Worm (Caenorhabditis elegans): ENCODE results near the gene F44A6.4.
A peak's percentile ranks its signal among the peaks of the same experiment; 100 is the strongest.

F44A6.4 gene

ce11 chrX:10225845-10226244, 10.6 kb upstream of the F44A6.4 start:
- no peak for TF ChIP-seq akir-1 (GFP tag; optimal IDR thresholded peaks at IDR 0.05)
- no peak for TF ChIP-seq sea-2 (GFP tag; IDR thresholded peaks at IDR 0.05)
- TF ChIP-seq ets-4 (GFP tag; optimal IDR thresholded peaks at IDR 0.05): no peak
- no peak for TF ChIP-seq K12H6.12 (tag; optimal IDR thresholded peaks at IDR 0.05)
- TF ChIP-seq ztf-26 (tag; optimal IDR thresholded peaks at IDR 0.05): no peak
- no peak for TF ChIP-seq rcor-1 (GFP tag; IDR thresholded peaks at IDR 0.05)
- no peak for TF ChIP-seq ekl-4 (GFP tag; IDR thresholded peaks at IDR 0.05)
- TF ChIP-seq aptf-2 (GFP tag; conservative IDR thresholded peaks at IDR 0.05): no peak
- no peak for TF ChIP-seq attf-6 (GFP tag; IDR thresholded peaks at IDR 0.05)
- TF ChIP-seq mes-4 (tag; optimal IDR thresholded peaks at IDR 0.05): no peak
- no peak for TF ChIP-seq ztf-3 (GFP tag; optimal IDR thresholded peaks at IDR 0.05)
- no peak for TF ChIP-seq hlh-26 (GFP tag; conservative IDR thresholded peaks at IDR 0.05)
- no peak for TF ChIP-seq ztf-28 (GFP tag; IDR thresholded peaks at IDR 0.05)
- TF ChIP-seq xnd-1 (tag; optimal IDR thresholded peaks at IDR 0.05): no peak
- TF ChIP-seq F23B12.7 (tag; optimal IDR thresholded peaks at IDR 0.05; ENCODE audit: insufficient read depth): no peak
- TF ChIP-seq athp-1 (tag; optimal IDR thresholded peaks at IDR 0.05): no peak
- TF ChIP-seq die-1 (tag; optimal IDR thresholded peaks at IDR 0.05): no peak
- no peak for TF ChIP-seq F52B5.7 (tag; optimal IDR thresholded peaks at IDR 0.05)
- TF ChIP-seq lag-1 (GFP tag; IDR thresholded peaks at IDR 0.05): no peak
- no peak for TF ChIP-seq tbp1 (GFP tag; optimal IDR thresholded peaks at IDR 0.05)

ce11 chrX:10219184-10219705, 4.0 kb upstream of the F44A6.4 start:
- TF ChIP-seq Y79H2A.3 (GFP tag; conservative IDR thresholded peaks at IDR 0.05) (no peak), lin-54 (GFP tag; optimal IDR thresholded peaks at IDR 0.05) (no peak), dox-1 (GFP tag; IDR thresholded peaks at IDR 0.05) (0 out of 2 replicates have a peak, but pooled peaks have one; percentile 15), ceh-27 (GFP tag; optimal IDR thresholded peaks at IDR 0.05) (no peak), Y53G8AR.9 (GFP tag; conservative IDR thresholded peaks at IDR 0.05) (0 out of 2 replicates have a peak, but pooled peaks have one; percentile 21), F37B4.10 (GFP tag; IDR thresholded peaks at IDR 0.05) (0 out of 2 replicates have a peak, but pooled peaks have one; percentile 90), let-526 (GFP tag; IDR thresholded peaks at IDR 0.05) (0 out of 2 replicates have a peak, but pooled peaks have one; percentile 27)

ce11 chrX:10218779-10219178, 3.5 kb upstream of the F44A6.4 start, which contains the start of gene F44A6.5:
Gene F44A6.5, minus strand, starts transcription at chrX:10218929.
- TF ChIP-seq him-1 (tag; optimal IDR thresholded peaks at IDR 0.05) (no peak), ztf-25 (GFP tag; IDR thresholded peaks at IDR 0.05) (no peak), mes-4 (tag; optimal IDR thresholded peaks at IDR 0.05) (no peak), lsl-1 (GFP tag; optimal IDR thresholded peaks at IDR 0.05) (no peak), F23B12.7 (tag; optimal IDR thresholded peaks at IDR 0.05; ENCODE audit: insufficient read depth) (peak; percentile 2), B0035.1 (tag; optimal IDR thresholded peaks at IDR 0.05) (no peak), cebp-1 (GFP tag; IDR thresholded peaks at IDR 0.05) (no peak), cebp-1 (tag; optimal IDR thresholded peaks at IDR 0.05) (peak; percentile 4), B0336.3 (GFP tag; IDR thresholded peaks at IDR 0.05) (no peak), pha-4 (tag; optimal IDR thresholded peaks at IDR 0.05) (no peak), dox-1 (GFP tag; IDR thresholded peaks at IDR 0.05) (no peak), fkh-3 (tag; optimal IDR thresholded peaks at IDR 0.05) (no peak), tlf-1 (GFP tag; optimal IDR thresholded peaks at IDR 0.05) (no peak), ccch-3 (GFP tag; optimal IDR thresholded peaks at IDR 0.05) (no peak), let-607 (tag; optimal IDR thresholded peaks at IDR 0.05) (no peak), hmg-20 (GFP tag; IDR thresholded peaks at IDR 0.05) (no peak), tbp1 (GFP tag; optimal IDR thresholded peaks at IDR 0.05) (peak; percentile 2), mel-28 (tag; optimal IDR thresholded peaks at IDR 0.05; ENCODE audit: borderline replicate concordance) (no peak), rpc-1 (optimal IDR thresholded peaks at IDR 0.05) (no peak), rpc-1 (tag; optimal IDR thresholded peaks at IDR 0.05) (no peak), tbx-9 (tag; optimal IDR thresholded peaks at IDR 0.05; ENCODE audit: borderline replicate concordance) (no peak), repo-1 (tag; optimal IDR thresholded peaks at IDR 0.05) (no peak), ekl-4 (GFP tag; IDR thresholded peaks at IDR 0.05) (no peak), ama-1 (optimal IDR thresholded peaks at IDR 0.05) (no peak), ama-1 (GFP tag; optimal IDR thresholded peaks at IDR 0.05) (no peak), ztf-26 (tag; optimal IDR thresholded peaks at IDR 0.05) (peak; percentile 19)
